Fruit fly (Drosophila melanogaster): Measurements from ENCODE around the gene Cyp4d2.

The Cyp4d2 gene

DNA sequence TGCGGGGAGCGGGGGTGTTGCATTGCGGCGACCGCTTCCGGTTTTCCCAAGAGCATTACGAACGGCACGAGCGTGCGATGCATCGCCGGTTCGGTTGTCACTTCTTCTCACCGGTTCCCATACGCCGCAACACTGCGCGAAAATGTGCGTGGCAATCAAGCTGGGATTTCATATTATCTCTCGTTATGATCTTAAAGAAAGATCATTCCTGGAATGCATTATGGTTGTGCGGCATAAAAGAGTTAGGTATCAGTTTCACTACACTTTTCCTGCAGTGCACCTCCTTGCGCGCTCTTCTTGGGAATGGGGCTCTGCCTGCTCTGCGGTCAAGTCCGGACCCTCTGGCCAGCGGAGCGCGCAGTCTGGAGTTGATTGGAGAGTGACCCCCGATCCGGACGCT is 9.7 kb upstream of the Cyp4d2 start (continued):
- TF ChIP-seq CG32767 (GFP tag; IDR thresholded peaks at IDR 0.05) (peak; percentile 12; the same call in 1 of the 2 replicates), CG2712 (tag; optimal IDR thresholded peaks at IDR 0.05) (peak; percentile 52), Ada2b (GFP tag; IDR thresholded peaks at IDR 0.05) (peak; percentile 43), Aef1 (GFP tag; IDR thresholded peaks at IDR 0.05) (0 out of 3 replicates have a peak, but pooled peaks have one; percentile 10), tap (tag; optimal IDR thresholded peaks at IDR 0.05) (peak; percentile 18), CG1529 (GFP tag; optimal IDR thresholded peaks at IDR 0.05) (peak; percentile 17), sug (tag; optimal IDR thresholded peaks at IDR 0.05) (no peak), hkb (optimal IDR thresholded peaks at IDR 0.05) (no peak), hkb (GFP tag; IDR thresholded peaks at IDR 0.05) (peak; percentile 65), CG2116 (GFP tag; optimal IDR thresholded peaks at IDR 0.05) (no peak), CG18262 (tag; optimal IDR thresholded peaks at IDR 0.05) (peak; percentile 36), seq (GFP tag; IDR thresholded peaks at IDR 0.05) (0 out of 2 replicates have a peak, but pooled peaks have one; percentile 10), CG12942 (GFP tag; optimal IDR thresholded peaks at IDR 0.05) (peak; percentile 9), pzg (GFP tag; optimal IDR thresholded peaks at IDR 0.05) (no peak), knrl (GFP tag; IDR thresholded peaks at IDR 0.05; ENCODE audit: partially characterized antibody) (no peak), az2 (GFP tag; optimal IDR thresholded peaks at IDR 0.05) (peak; percentile 49), ind (GFP tag; optimal IDR thresholded peaks at IDR 0.05) (peak; percentile 36), Six4 (GFP tag; optimal IDR thresholded peaks at IDR 0.05) (peak; percentile 13), CG5953 (GFP tag; IDR thresholded peaks at IDR 0.05) (peak; percentile 78), CG5180 (GFP tag; optimal IDR thresholded peaks at IDR 0.05) (no peak), row (GFP tag; IDR thresholded peaks at IDR 0.05) (peak; percentile 63), Ssrp (tag; optimal IDR thresholded peaks at IDR 0.05) (peak; percentile 49), Xrp1 (GFP tag; IDR thresholded peaks at IDR 0.05) (peak; percentile 48; the same call in 1 of the 2 replicates), Hsf (GFP tag; optimal IDR thresholded peaks at IDR 0.05) (peak; percentile 13), Hmr (GFP tag; optimal IDR thresholded peaks at IDR 0.05) (no peak), rib (GFP tag; IDR thresholded peaks at IDR 0.05) (no peak), danr (GFP tag; IDR thresholded peaks at IDR 0.05) (0 out of 2 replicates have a peak, but pooled peaks have one; percentile 10), CG2678 (tag; optimal IDR thresholded peaks at IDR 0.05) (peak; percentile 35), ci (GFP tag; IDR thresholded peaks at IDR 0.05) (peak; percentile 92), dysf (GFP tag; IDR thresholded peaks at IDR 0.05) (peak; percentile 45; the same call in 2 of the 3 replicates), Hmx (GFP tag; optimal IDR thresholded peaks at IDR 0.05) (no peak), ase (GFP tag; IDR thresholded peaks at IDR 0.05) (peak; percentile 55; the same call in 1 of the 3 replicates), HmgZ (tag; optimal IDR thresholded peaks at IDR 0.05) (no peak), dpn (GFP tag; optimal IDR thresholded peaks at IDR 0.05) (peak in 1 of 2 experiments; percentile 10), ap (GFP tag; IDR thresholded peaks at IDR 0.05) (peak; percentile 38; the same call in 1 of the 2 replicates), bcd (GFP tag; optimal IDR thresholded peaks at IDR 0.05) (peak; percentile 53), ATbp (GFP tag; optimal IDR thresholded peaks at IDR 0.05) (peak; percentile 71), peb (GFP tag; IDR thresholded peaks at IDR 0.05) (0 out of 2 replicates have a peak, but pooled peaks have one; percentile 10), D (optimal IDR thresholded peaks at IDR 0.05) (no peak), D (GFP tag; optimal IDR thresholded peaks at IDR 0.05) (peak; percentile 22), CG30403 (GFP tag; optimal IDR thresholded peaks at IDR 0.05) (peak; percentile 43), h (optimal IDR thresholded peaks at IDR 0.05) (no peak), scrt (GFP tag; optimal IDR thresholded peaks at IDR 0.05) (no peak), H2.0 (GFP tag; IDR thresholded peaks at IDR 0.05) (peak; percentile 49), Gsc (GFP tag; IDR thresholded peaks at IDR 0.05) (no peak), dmrt99B (tag; optimal IDR thresholded peaks at IDR 0.05) (peak; percentile 74), maf-S (GFP tag; optimal IDR thresholded peaks at IDR 0.05) (no peak), Mes4 (GFP tag; optimal IDR thresholded peaks at IDR 0.05) (peak; percentile 43), Mad (GFP tag; optimal IDR thresholded peaks at IDR 0.05) (no peak), bsh (GFP tag; optimal IDR thresholded peaks at IDR 0.05) (peak in 1 of 2 experiments; percentile 71), CG4424 (GFP tag; optimal IDR thresholded peaks at IDR 0.05) (peak; percentile 47), Dip2 (GFP tag; IDR thresholded peaks at IDR 0.05) (no peak)

All from whole organism, embryonic.